Fruit fly (Drosophila melanogaster): ENCODE results near the gene SP555.

DNA sequence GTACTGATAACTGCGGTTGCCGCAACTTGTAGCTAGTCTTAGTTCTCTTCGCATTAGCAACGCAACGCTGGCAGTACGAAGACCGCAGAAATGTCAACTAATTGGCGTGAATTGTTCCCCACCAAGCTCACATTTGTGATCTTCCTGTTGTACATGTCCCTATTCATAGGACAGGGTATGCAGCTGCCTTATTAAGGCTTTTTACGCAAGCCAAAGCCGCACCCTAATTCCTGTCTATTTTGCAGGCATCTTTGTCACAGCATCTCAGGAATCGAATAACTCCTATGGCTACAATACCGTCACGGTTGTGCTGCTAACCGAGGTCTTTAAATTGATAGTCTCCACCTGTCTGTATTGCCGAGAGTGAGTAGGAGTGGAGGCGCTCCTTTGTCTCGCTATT, 15.5 kb downstream of the SP555 start, which contains the start of gene eIF3h:
- TF ChIP-seq pan (optimal IDR thresholded peaks at IDR 0.05) (no peak), CG8478 (optimal IDR thresholded peaks at IDR 0.05) (no peak), psq (optimal IDR thresholded peaks at IDR 0.05) (no peak)

Data from whole organism.